Worm (Caenorhabditis elegans) whole organism, L2 larva: ENCODE results near the gene ptr-1.

Experiments
- R02D3.7 ChIP-seq: fragments of 150-350 bp; optimal IDR thresholded peaks from 2 replicates; lab custom pipeline; 2014; ENCODE audit warnings: missing biosample characterization, missing genetic modification characterization
- aly-2 ChIP-seq: fragments of 150-350 bp; optimal IDR thresholded peaks from 2 replicates; lab custom pipeline; 2014; ENCODE audit warnings: missing biosample characterization, missing genetic modification characterization
- egl-27 ChIP-seq: sonication (generic microtip); optimal IDR thresholded peaks from 3 replicates; lab custom pipeline; 2017; ENCODE audit warnings: missing biosample characterization, missing genetic modification reagents, missing genetic modification characterization
- elt-1 ChIP-seq: fragments of 150-350 bp; optimal IDR thresholded peaks from 2 replicates; lab custom pipeline; 2014; ENCODE audit warnings: missing biosample characterization, missing genetic modification characterization
- fos-1 ChIP-seq: fragments of 150-350 bp; optimal IDR thresholded peaks from 2 replicates; lab custom pipeline; 2014; ENCODE audit warnings: missing biosample characterization, missing genetic modification characterization
- lin-11 ChIP-seq: fragments of 150-350 bp; sonication (generic microtip); optimal IDR thresholded peaks from 2 replicates; lab custom pipeline; 2014; ENCODE audit warnings: missing biosample characterization, missing genetic modification characterization, inconsistent platforms, mixed read lengths
- mdl-1 ChIP-seq, 2 experiments: fragments of 150-350 bp in 1 of 2; sonication (generic microtip) in 1 of 2; optimal IDR thresholded peaks; 2 replicates each; lab custom pipeline; 2017; ENCODE audit warnings: missing biosample characterization in 2 of 2, missing genetic modification characterization in 2 of 2
- nhr-21 ChIP-seq: fragments of 150-350 bp; optimal IDR thresholded peaks from 2 replicates; lab custom pipeline; 2014; ENCODE audit warnings: missing biosample characterization, missing genetic modification characterization
- nhr-6 ChIP-seq: fragments of 150-350 bp; optimal IDR thresholded peaks from 2 replicates; lab custom pipeline; 2014; ENCODE audit warnings: missing biosample characterization, missing genetic modification characterization
- ztf-4 ChIP-seq: fragments of 150-350 bp; optimal IDR thresholded peaks from 2 replicates; lab custom pipeline; 2014; ENCODE audit warnings: missing biosample characterization, missing genetic modification characterization

DNA sequence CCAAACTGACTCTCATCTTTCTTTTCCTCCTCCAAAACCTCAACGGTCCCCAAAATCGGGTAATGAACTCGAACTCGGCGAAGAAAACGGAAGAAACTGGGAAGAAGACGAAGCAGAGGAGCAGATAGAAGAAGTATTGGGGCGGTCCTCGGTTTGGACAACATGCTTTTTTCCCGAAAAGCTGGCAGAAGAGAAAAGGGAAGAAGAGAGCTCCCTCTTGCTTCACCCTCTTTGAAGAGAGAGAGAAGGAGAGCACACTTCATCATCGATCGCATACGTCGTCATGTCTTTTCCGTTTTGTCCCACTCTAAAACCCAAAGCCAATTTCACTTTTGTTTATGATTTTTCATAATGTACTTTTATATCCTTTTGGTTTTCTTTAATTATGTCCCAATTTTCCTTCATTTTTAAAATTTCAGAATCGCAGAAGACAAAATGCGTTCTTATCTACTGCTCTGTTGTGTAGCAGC lies 44.2 kb upstream of the ptr-1 start, which contains the start of gene F07C3.2:
- TF ChIP-seq ztf-4 (tag; lab: Kevin White, UChicago) (no peak), egl-27 (no peak), nhr-6 (tag; lab: Kevin White, UChicago) (no peak), nhr-21 (tag; lab: Kevin White, UChicago) (no peak), R02D3.7 (tag; lab: Kevin White, UChicago) (no peak), mdl-1 (tag; optimal IDR thresholded peaks at IDR 0.05; lab: Kevin White, UChicago) (no peak), fos-1 (no peak), lin-11 (no peak), aly-2 (no peak), elt-1 (tag; lab: Kevin White, UChicago) (no peak)
